Worm (Caenorhabditis elegans) whole organism, L2 larva: ENCODE results near the gene tmem-145.

Experiments
- C34F6.9 ChIP-seq: fragments of 150-350 bp; optimal IDR thresholded peaks from 2 replicates; lab custom pipeline; 2014; ENCODE audit warnings: missing biosample characterization, missing genetic modification characterization
- F13H6.1 ChIP-seq: sonication (generic microtip); optimal IDR thresholded peaks from 2 replicates; lab custom pipeline; 2016; ENCODE audit warnings: missing genetic modification characterization, missing compliant biosample characterization
- R02D3.7 ChIP-seq: fragments of 150-350 bp; optimal IDR thresholded peaks from 2 replicates; lab custom pipeline; 2014; ENCODE audit warnings: missing biosample characterization, missing genetic modification characterization
- Y55F3AM.14 ChIP-seq: fragments of 200-800 bp; sonication (Bioruptor generic); optimal IDR thresholded peaks from 2 replicates; lab custom pipeline; 2018; ENCODE audit warnings: mild to moderate bottlenecking, missing genetic modification characterization, missing compliant biosample characterization
- ZK546.5 ChIP-seq: sonication (generic microtip); optimal IDR thresholded peaks from 2 replicates; lab custom pipeline; 2017; ENCODE audit warnings: missing biosample characterization, missing genetic modification characterization
- alr-1 ChIP-seq: fragments of 150-350 bp; optimal IDR thresholded peaks from 2 replicates; lab custom pipeline; 2014; ENCODE audit warnings: missing biosample characterization, missing genetic modification characterization
- aly-2 ChIP-seq: fragments of 150-350 bp; optimal IDR thresholded peaks from 2 replicates; lab custom pipeline; 2014; ENCODE audit warnings: missing biosample characterization, missing genetic modification characterization
- ama-1 ChIP-seq: fragments of 150-350 bp; optimal IDR thresholded peaks from 2 replicates; lab custom pipeline; 2018; ENCODE audit warnings: inconsistent platforms
- blmp-1 ChIP-seq: sonication (generic microtip); optimal IDR thresholded peaks from 2 replicates; lab custom pipeline; 2017; ENCODE audit warnings: missing genetic modification characterization, mild to moderate bottlenecking, missing compliant biosample characterization, antibody characterized with exemption, moderate library complexity; ENCODE audit not compliant: insufficient read depth
- ceh-16 ChIP-seq: fragments of 150-350 bp; optimal IDR thresholded peaks from 2 replicates; lab custom pipeline; 2014; ENCODE audit warnings: missing biosample characterization, missing genetic modification characterization
- ceh-82 ChIP-seq: fragments of 150-350 bp; optimal IDR thresholded peaks from 2 replicates; lab custom pipeline; 2014; ENCODE audit warnings: missing biosample characterization, missing genetic modification characterization
- crh-2 ChIP-seq: sonication (generic microtip); optimal IDR thresholded peaks from 2 replicates; lab custom pipeline; 2017; ENCODE audit warnings: missing biosample characterization, missing genetic modification characterization
- dmd-4 ChIP-seq: sonication (generic microtip); optimal IDR thresholded peaks from 2 replicates; lab custom pipeline; 2017; ENCODE audit warnings: missing biosample characterization, missing genetic modification characterization
- egl-27 ChIP-seq: sonication (generic microtip); optimal IDR thresholded peaks from 3 replicates; lab custom pipeline; 2017; ENCODE audit warnings: missing biosample characterization, missing genetic modification reagents, missing genetic modification characterization
- elt-1 ChIP-seq: fragments of 150-350 bp; optimal IDR thresholded peaks from 2 replicates; lab custom pipeline; 2014; ENCODE audit warnings: missing biosample characterization, missing genetic modification characterization
- elt-3 ChIP-seq: sonication (generic microtip); optimal IDR thresholded peaks from 2 replicates; lab custom pipeline; 2017; ENCODE audit warnings: missing biosample characterization, missing genetic modification characterization
- fos-1 ChIP-seq: fragments of 150-350 bp; optimal IDR thresholded peaks from 2 replicates; lab custom pipeline; 2014; ENCODE audit warnings: missing biosample characterization, missing genetic modification characterization
- gmeb-1 ChIP-seq: fragments of 150-350 bp; optimal IDR thresholded peaks from 2 replicates; lab custom pipeline; 2014; ENCODE audit warnings: missing biosample characterization, missing genetic modification characterization
- lin-11 ChIP-seq: fragments of 150-350 bp; sonication (generic microtip); optimal IDR thresholded peaks from 2 replicates; lab custom pipeline; 2014; ENCODE audit warnings: missing biosample characterization, missing genetic modification characterization, inconsistent platforms, mixed read lengths
- lin-13 ChIP-seq: fragments of 150-350 bp; optimal IDR thresholded peaks from 2 replicates; lab custom pipeline; 2014; ENCODE audit warnings: missing biosample characterization, missing genetic modification reagents, missing genetic modification characterization
- lin-39 ChIP-seq: fragments of 150-350 bp; optimal IDR thresholded peaks from 2 replicates; lab custom pipeline; 2014; ENCODE audit warnings: missing biosample characterization, missing genetic modification reagents, missing genetic modification characterization
- lsy-2 ChIP-seq, 2 experiments: fragments of 150-350 bp in 1 of 2; sonication (generic microtip) in 1 of 2; optimal IDR thresholded peaks; 2 replicates each; lab custom pipeline; 2014 to 2017; ENCODE audit warnings: missing biosample characterization in 2 of 2, missing genetic modification characterization in 2 of 2
- mab-5 ChIP-seq: fragments of 150-350 bp; optimal IDR thresholded peaks from 2 replicates; lab custom pipeline; 2014; ENCODE audit warnings: missing biosample characterization, missing genetic modification characterization
- mbf-1 ChIP-seq: sonication (generic microtip); optimal IDR thresholded peaks from 2 replicates; lab custom pipeline; 2017; ENCODE audit warnings: missing biosample characterization, missing genetic modification characterization
- mdl-1 ChIP-seq, 2 experiments: fragments of 150-350 bp in 1 of 2; sonication (generic microtip) in 1 of 2; optimal IDR thresholded peaks; 2 replicates each; lab custom pipeline; 2017; ENCODE audit warnings: missing biosample characterization in 2 of 2, missing genetic modification characterization in 2 of 2
- nhr-10 ChIP-seq: sonication (generic microtip); optimal IDR thresholded peaks from 2 replicates; lab custom pipeline; 2017; ENCODE audit warnings: missing biosample characterization, missing genetic modification characterization
- nhr-11 ChIP-seq: fragments of 150-350 bp; optimal IDR thresholded peaks from 2 replicates; lab custom pipeline; 2014; ENCODE audit warnings: missing biosample characterization, missing genetic modification characterization
- nhr-12 ChIP-seq: fragments of 150-350 bp; optimal IDR thresholded peaks from 2 replicates; lab custom pipeline; 2014; ENCODE audit warnings: missing biosample characterization, missing genetic modification characterization
- nhr-129 ChIP-seq: fragments of 150-350 bp; optimal IDR thresholded peaks from 2 replicates; lab custom pipeline; 2014; ENCODE audit warnings: missing biosample characterization, missing genetic modification characterization
- nhr-21 ChIP-seq: fragments of 150-350 bp; optimal IDR thresholded peaks from 2 replicates; lab custom pipeline; 2014; ENCODE audit warnings: missing biosample characterization, missing genetic modification characterization
- nhr-23 ChIP-seq: fragments of 150-350 bp; optimal IDR thresholded peaks from 2 replicates; lab custom pipeline; 2014; ENCODE audit warnings: missing biosample characterization, missing genetic modification reagents, missing genetic modification characterization
- nhr-237 ChIP-seq: fragments of 150-350 bp; optimal IDR thresholded peaks from 2 replicates; lab custom pipeline; 2014; ENCODE audit warnings: missing biosample characterization, missing genetic modification characterization
- nhr-25 ChIP-seq: fragments of 150-350 bp; sonication (generic microtip); optimal IDR thresholded peaks from 3 replicates; lab custom pipeline; 2014; ENCODE audit warnings: missing biosample characterization, missing genetic modification characterization
- nhr-6 ChIP-seq: fragments of 150-350 bp; optimal IDR thresholded peaks from 2 replicates; lab custom pipeline; 2014; ENCODE audit warnings: missing biosample characterization, missing genetic modification characterization
- nhr-77 ChIP-seq: fragments of 150-350 bp; optimal IDR thresholded peaks from 2 replicates; lab custom pipeline; 2014; ENCODE audit warnings: missing biosample characterization, missing genetic modification characterization
- peb-1 ChIP-seq: fragments of 150-350 bp; optimal IDR thresholded peaks from 2 replicates; lab custom pipeline; 2014; ENCODE audit warnings: missing biosample characterization, missing genetic modification characterization
- sem-4 ChIP-seq: fragments of 150-350 bp; optimal IDR thresholded peaks from 2 replicates; lab custom pipeline; 2014; ENCODE audit warnings: missing biosample characterization, missing genetic modification reagents, missing genetic modification characterization
- skn-1 ChIP-seq: sonication (generic microtip); optimal IDR thresholded peaks from 2 replicates; lab custom pipeline; 2017; ENCODE audit warnings: missing biosample characterization, missing genetic modification characterization
- sma-3 ChIP-seq: sonication (generic microtip); optimal IDR thresholded peaks from 2 replicates; lab custom pipeline; 2016; ENCODE audit warnings: missing genetic modification reagents, missing genetic modification characterization, missing compliant biosample characterization
- sma-9 ChIP-seq, 2 experiments: fragments of 150-350 bp in 1 of 2; sonication (generic microtip) in 1 of 2; optimal IDR thresholded peaks; 2 replicates each; lab custom pipeline; 2014 to 2016; ENCODE audit warnings: missing genetic modification characterization in 2 of 2, mild to moderate bottlenecking in 1 of 2, missing biosample characterization in 1 of 2, missing compliant biosample characterization in 1 of 2, missing genetic modification reagents in 1 of 2, moderate library complexity in 1 of 2
- snpc-4 ChIP-seq: fragments of 150-350 bp; optimal IDR thresholded peaks from 2 replicates; lab custom pipeline; 2014; ENCODE audit warnings: missing biosample characterization, missing genetic modification characterization
- unc-39 ChIP-seq: fragments of 150-350 bp; optimal IDR thresholded peaks from 2 replicates; lab custom pipeline; 2014; ENCODE audit warnings: missing biosample characterization, missing genetic modification characterization
- unc-55 ChIP-seq: fragments of 150-350 bp; sonication (generic microtip); optimal IDR thresholded peaks from 3 replicates; lab custom pipeline; 2014; ENCODE audit warnings: missing biosample characterization, missing genetic modification reagents, missing genetic modification characterization
- unc-62 ChIP-seq: fragments of 150-350 bp; optimal IDR thresholded peaks from 2 replicates; lab custom pipeline; 2014; ENCODE audit warnings: missing biosample characterization, missing genetic modification reagents, missing genetic modification characterization
- zag-1 ChIP-seq: fragments of 150-350 bp; optimal IDR thresholded peaks from 2 replicates; lab custom pipeline; 2014; ENCODE audit warnings: missing biosample characterization, missing genetic modification characterization
- ztf-1 ChIP-seq: fragments of 200-800 bp; sonication (Bioruptor generic); conservative IDR thresholded peaks from 2 replicates; pipeline ENCODE4 v1.3.6; 2022; ENCODE audit warnings: missing genetic modification characterization, missing compliant biosample characterization
- ztf-11 ChIP-seq: sonication (generic microtip); optimal IDR thresholded peaks from 2 replicates; lab custom pipeline; 2017; ENCODE audit warnings: missing biosample characterization, missing genetic modification characterization
- ztf-4 ChIP-seq: fragments of 150-350 bp; optimal IDR thresholded peaks from 2 replicates; lab custom pipeline; 2014; ENCODE audit warnings: missing biosample characterization, missing genetic modification characterization

tmem-145 gene

DNA sequence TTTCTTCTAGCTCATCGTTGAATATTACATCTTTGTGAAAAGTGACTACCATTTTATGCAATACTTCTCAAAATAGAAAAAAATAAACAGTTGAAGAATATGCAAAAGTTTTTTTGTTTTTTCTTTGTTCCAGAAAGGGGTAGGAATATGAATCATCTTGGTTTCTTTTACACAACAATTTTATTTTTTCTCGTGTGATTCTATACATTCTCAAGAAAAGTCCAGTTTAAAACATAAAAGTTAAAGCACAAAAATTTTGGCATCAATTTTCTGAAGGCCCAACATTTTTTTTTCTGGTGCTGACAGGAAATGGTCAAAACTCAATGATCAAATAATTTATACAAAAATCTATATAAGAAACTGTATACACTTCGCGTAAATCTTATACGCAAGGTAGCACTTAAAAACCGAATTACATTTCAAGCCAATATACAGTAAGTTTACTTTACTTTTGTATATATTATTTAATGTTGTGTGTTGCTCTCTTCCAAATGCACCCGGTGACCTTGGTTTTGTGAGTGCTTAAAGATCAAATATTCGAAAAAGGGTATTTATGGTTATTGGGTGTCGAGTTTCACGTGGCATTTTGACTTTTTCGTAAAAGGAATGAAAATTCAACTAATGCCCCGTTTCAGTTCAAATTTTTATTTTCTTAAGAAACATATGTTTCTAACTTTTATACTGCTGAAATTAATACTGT lies 35.0 kb upstream of the tmem-145 start, which contains the start of the genes W03G11.2 and lgc-13:
Gene W03G11.2 (minus strand): TSS at position 101 of the 700 bp plus-strand sequence.
Gene lgc-13 (plus strand): TSS at position 650 of the 700 bp plus-strand sequence.
- no peak for TF ChIP-seq nhr-11
- no peak for TF ChIP-seq snpc-4 (tag; lab: Kevin White, UChicago)
- no peak for TF ChIP-seq unc-39
- TF ChIP-seq F13H6.1: no peak
- TF ChIP-seq ztf-11 (tag; lab: Kevin White, UChicago): no peak
- TF ChIP-seq lsy-2 (tag; optimal IDR thresholded peaks at IDR 0.05; lab: Kevin White, UChicago): no peak
- TF ChIP-seq nhr-10 (tag; lab: Kevin White, UChicago): no peak
- TF ChIP-seq mbf-1 (tag; lab: Kevin White, UChicago): no peak
- no peak for TF ChIP-seq blmp-1
- TF ChIP-seq R02D3.7 (tag; lab: Kevin White, UChicago): no peak
- no peak for TF ChIP-seq alr-1 (tag; lab: Kevin White, UChicago)
- TF ChIP-seq elt-1: no peak
- TF ChIP-seq dmd-4: no peak
- TF ChIP-seq nhr-77 (tag; lab: Kevin White, UChicago): no peak
- no peak for TF ChIP-seq ceh-82 (tag; lab: Kevin White, UChicago)
- TF ChIP-seq Y55F3AM.14: no peak
- TF ChIP-seq fos-1 (tag; lab: Kevin White, UChicago): no peak
- TF ChIP-seq nhr-21 (tag; lab: Kevin White, UChicago): no peak

DNA sequence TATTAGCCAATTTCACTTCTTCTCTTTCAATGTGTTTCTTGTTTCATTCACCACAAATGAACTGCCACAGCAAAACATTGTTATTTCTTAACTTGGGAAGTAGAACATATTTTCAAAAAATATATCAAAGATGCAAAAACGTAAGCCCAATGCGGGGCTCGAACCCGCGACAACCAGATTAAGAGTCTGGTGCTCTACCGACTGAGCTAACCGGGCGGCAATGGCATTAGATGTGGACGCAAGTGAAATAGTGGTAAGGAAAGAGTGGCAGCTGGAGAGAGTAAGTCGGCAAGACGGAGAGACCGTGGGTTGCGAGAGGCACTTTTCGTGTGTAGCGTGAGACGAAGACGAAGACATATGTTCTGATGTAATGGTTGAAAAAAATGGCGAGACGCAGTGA lies 32.3 kb upstream of the tmem-145 start:
- TF ChIP-seq fos-1 (tag; lab: Kevin White, UChicago) (peak; percentile 66), ceh-82 (tag; lab: Kevin White, UChicago) (peak; percentile 27), nhr-77 (tag; lab: Kevin White, UChicago) (no peak), lsy-2 (tag; optimal IDR thresholded peaks at IDR 0.05; lab: Kevin White, UChicago) (peak in 1 of 2 experiments; percentile 66), nhr-237 (tag; lab: Kevin White, UChicago) (no peak), elt-1 (no peak), ama-1 (lab: Kevin White, UChicago) (no peak), R02D3.7 (tag; lab: Kevin White, UChicago) (no peak), nhr-10 (tag; lab: Kevin White, UChicago) (no peak), egl-27 (tag; lab: Kevin White, UChicago) (peak; percentile 66), lin-39 (tag; lab: Kevin White, UChicago) (no peak), crh-2 (tag; lab: Kevin White, UChicago) (peak; percentile 72), sma-9 (GFP tag; optimal IDR thresholded peaks at IDR 0.05; lab: Kevin White, UChicago) (peak; percentile 87), sma-9 (tag; optimal IDR thresholded peaks at IDR 0.05; lab: Kevin White, UChicago) (no peak), elt-3 (tag; lab: Kevin White, UChicago) (no peak), unc-62 (GFP tag; lab: Kevin White, UChicago) (no peak), nhr-12 (tag; lab: Kevin White, UChicago) (peak; percentile 46), nhr-6 (tag; lab: Kevin White, UChicago) (no peak), Y55F3AM.14 (peak; percentile 68), sma-3 (peak; percentile 73), ztf-1 (no peak), nhr-25 (tag; lab: Kevin White, UChicago) (no peak), alr-1 (tag; lab: Kevin White, UChicago) (no peak), unc-39 (no peak), aly-2 (tag; lab: Kevin White, UChicago) (no peak), ZK546.5 (tag; lab: Kevin White, UChicago) (no peak), gmeb-1 (tag; lab: Kevin White, UChicago) (no peak), dmd-4 (no peak), C34F6.9 (tag; lab: Kevin White, UChicago) (peak; percentile 56), nhr-21 (tag; lab: Kevin White, UChicago) (peak; percentile 53), ceh-16 (tag; lab: Kevin White, UChicago) (peak; percentile 15), sem-4 (tag; lab: Kevin White, UChicago) (peak; percentile 72), peb-1 (tag; lab: Kevin White, UChicago) (no peak), mab-5 (peak; percentile 76), blmp-1 (no peak), mdl-1 (tag; optimal IDR thresholded peaks at IDR 0.05; lab: Kevin White, UChicago) (peak in 1 of 2 experiments; percentile 42), nhr-129 (tag; lab: Kevin White, UChicago) (peak; percentile 92), ztf-4 (tag; lab: Kevin White, UChicago) (no peak), F13H6.1 (peak; percentile 77), lin-13 (GFP tag; lab: Kevin White, UChicago) (peak; percentile 76), unc-55 (GFP tag; lab: Kevin White, UChicago) (peak; percentile 77), nhr-11 (peak; percentile 65), skn-1 (tag; lab: Kevin White, UChicago) (no peak), snpc-4 (tag; lab: Kevin White, UChicago) (peak; percentile 2), nhr-23 (tag; lab: Kevin White, UChicago) (no peak), lin-11 (peak; percentile 39), mbf-1 (tag; lab: Kevin White, UChicago) (no peak), zag-1 (tag; lab: Kevin White, UChicago) (peak; percentile 46), ztf-11 (tag; lab: Kevin White, UChicago) (no peak)
